Fruit fly (Drosophila melanogaster) whole organism, prepupa: ENCODE results near the gene Rel.

ENCODE experiments used
- CG10631 ChIP-seq: fragments of 200-800 bp; sonication (Bioruptor generic); optimal IDR thresholded peaks from 2 replicates; lab custom pipeline; 2016; ENCODE audit warnings: missing biosample characterization, missing genetic modification characterization
- CG3032 ChIP-seq: fragments of 200-800 bp; optimal IDR thresholded peaks from 2 replicates; lab custom pipeline; 2019; ENCODE audit warnings: missing biosample characterization, mild to moderate bottlenecking, missing genetic modification characterization, moderate library complexity
- CG31627 ChIP-seq: fragments of 200-800 bp; sonication (Bioruptor generic); optimal IDR thresholded peaks from 3 replicates; lab custom pipeline; 2016; ENCODE audit warnings: missing biosample characterization, missing genetic modification characterization
- CG3919 ChIP-seq: fragments of 200-800 bp; sonication (Bioruptor generic); optimal IDR thresholded peaks from 3 replicates; lab custom pipeline; 2016; ENCODE audit warnings: missing biosample characterization, missing genetic modification characterization
- CG6276 ChIP-seq: fragments of 200-800 bp; sonication (Bioruptor generic); optimal IDR thresholded peaks from 2 replicates; lab custom pipeline; 2017; ENCODE audit warnings: missing biosample characterization, mild to moderate bottlenecking, missing genetic modification characterization
- CG6808 ChIP-seq: fragments of 200-800 bp; sonication (Bioruptor generic); optimal IDR thresholded peaks from 3 replicates; lab custom pipeline; 2017; ENCODE audit warnings: missing biosample characterization, missing genetic modification characterization, mild to moderate bottlenecking, moderate library complexity, missing genetic modification reagents
- CG7368 ChIP-seq: fragments of 200-800 bp; sonication (Bioruptor generic); optimal IDR thresholded peaks from 3 replicates; lab custom pipeline; 2016; ENCODE audit warnings: missing biosample characterization, missing genetic modification characterization
- CG8119 ChIP-seq: fragments of 200-800 bp; sonication (Bioruptor generic); IDR thresholded peaks from 3 replicates; pipeline ENCODE4 v1.3.6; 2022; ENCODE audit warnings: missing biosample characterization, missing genetic modification characterization
- Eip78C ChIP-seq: fragments of 200-800 bp; sonication (Bioruptor generic); peaks from one replicate; lab custom pipeline; 2016; ENCODE audit warnings: missing biosample characterization, missing genetic modification characterization
- Eip93F ChIP-seq: fragments of 200-800 bp; sonication (Bioruptor generic); optimal IDR thresholded peaks from 2 replicates; lab custom pipeline; 2016; ENCODE audit warnings: missing biosample characterization, mild to moderate bottlenecking, missing genetic modification characterization
- Ets21C ChIP-seq: fragments of 200-800 bp; sonication (Bioruptor generic); optimal IDR thresholded peaks from 3 replicates; lab custom pipeline; 2016; ENCODE audit warnings: missing biosample characterization, missing genetic modification characterization
- Ets96B ChIP-seq: fragments of 200-800 bp; optimal IDR thresholded peaks from 2 replicates; lab custom pipeline; 2019; ENCODE audit warnings: missing biosample characterization, mild to moderate bottlenecking, missing genetic modification characterization, moderate library complexity
- Hr4 ChIP-seq: fragments of 200-800 bp; sonication (Bioruptor generic); optimal IDR thresholded peaks from 3 replicates; lab custom pipeline; 2016; ENCODE audit warnings: missing biosample characterization, missing genetic modification characterization
- Met ChIP-seq: fragments of 200-800 bp; sonication (Bioruptor generic); optimal IDR thresholded peaks from 3 replicates; lab custom pipeline; 2016; ENCODE audit warnings: missing biosample characterization, missing genetic modification characterization
- Sox102F ChIP-seq: fragments of 200-800 bp; sonication (Bioruptor generic); optimal IDR thresholded peaks from 2 replicates; lab custom pipeline; 2016; ENCODE audit warnings: missing biosample characterization, mild to moderate bottlenecking, missing genetic modification characterization
- acj6 ChIP-seq: fragments of 200-800 bp; sonication (Bioruptor generic); optimal IDR thresholded peaks from 3 replicates; lab custom pipeline; 2016; ENCODE audit warnings: missing biosample characterization, missing genetic modification characterization
- cyc ChIP-seq: fragments of 200-800 bp; sonication (Bioruptor generic); optimal IDR thresholded peaks from 3 replicates; lab custom pipeline; 2016; ENCODE audit warnings: missing biosample characterization, missing genetic modification characterization
- dsx ChIP-seq: fragments of 200-800 bp; optimal IDR thresholded peaks from 3 replicates; lab custom pipeline; 2019; ENCODE audit warnings: missing biosample characterization, mild to moderate bottlenecking, missing genetic modification characterization, moderate library complexity; ENCODE audit not compliant: poor library complexity, severe bottlenecking
- esn ChIP-seq: fragments of 200-800 bp; sonication (Bioruptor generic); optimal IDR thresholded peaks from 2 replicates; lab custom pipeline; 2016; ENCODE audit warnings: missing biosample characterization, mild to moderate bottlenecking, missing genetic modification characterization, moderate library complexity
- fd59A ChIP-seq: fragments of 200-800 bp; sonication (Bioruptor generic); optimal IDR thresholded peaks from 2 replicates; lab custom pipeline; 2017; ENCODE audit warnings: missing biosample characterization, mild to moderate bottlenecking, missing genetic modification characterization, missing genetic modification reagents
- fkh ChIP-seq: fragments of 200-800 bp; sonication (Bioruptor generic); optimal IDR thresholded peaks from 3 replicates; lab custom pipeline; 2017; ENCODE audit warnings: missing biosample characterization, mild to moderate bottlenecking, missing genetic modification characterization, moderate library complexity
- net ChIP-seq: fragments of 200-800 bp; sonication (Bioruptor generic); optimal IDR thresholded peaks from 3 replicates; lab custom pipeline; 2016; ENCODE audit warnings: missing biosample characterization, missing genetic modification characterization
- svp ChIP-seq: fragments of 200-800 bp; sonication (Bioruptor generic); peaks from one replicate; lab custom pipeline; 2016; ENCODE audit warnings: missing biosample characterization, missing genetic modification characterization
- topi ChIP-seq: fragments of 200-800 bp; sonication (Bioruptor generic); optimal IDR thresholded peaks from 3 replicates; lab custom pipeline; 2016; ENCODE audit warnings: missing biosample characterization, missing genetic modification characterization
- vri ChIP-seq: fragments of 200-800 bp; sonication (Bioruptor generic); optimal IDR thresholded peaks from 3 replicates; lab custom pipeline; 2016; ENCODE audit warnings: missing biosample characterization, mild to moderate bottlenecking, missing genetic modification characterization

Rel gene

dm6 chr3R:9003600-9004223 is 44.1 kb downstream of the Rel start, which contains the start of the genes CG31100 and CG11980:
Gene CG31100 (minus strand): TSS chr3R:9003650.
Gene CG11980 (plus strand): TSS chr3R:9004017.
- TF ChIP-seq CG7368 (GFP tag; lab: Kevin White, UChicago) = no peak
- TF ChIP-seq esn (GFP tag; lab: Kevin White, UChicago) = peak; percentile 33
- peak; percentile 32 for TF ChIP-seq fkh

- TF ChIP-seq topi (peak; percentile 1), CG3032 (tag; lab: Kevin White, UChicago) (no peak), Eip93F (no peak), CG6808 (GFP tag; lab: Kevin White, UChicago) (no peak), fkh (peak; percentile 19), Eip78C (GFP tag; lab: Kevin White, UChicago) (peak; percentile 6), CG31627 (GFP tag; lab: Kevin White, UChicago) (no peak), Ets21C (no peak), cyc (no peak)
These were observed 45.2 kb downstream of the Rel start for dm6 chr3R:9002542-9002941.

dm6 chr3R:9001720-9002240 is 46.0 kb downstream of the Rel start:
- TF ChIP-seq CG3032 (tag; lab: Kevin White, UChicago) (no peak), Sox102F (no peak), CG8119 (no peak)

dm6 chr3R:8998243-8998642 is 49.5 kb downstream of the Rel start:
- TF ChIP-seq Hr4 = no peak
- peak; percentile 98 for TF ChIP-seq svp (GFP tag; lab: Kevin White, UChicago)
- TF ChIP-seq CG8119 = no peak

- no peak for TF ChIP-seq fd59A (GFP tag; lab: Kevin White, UChicago)
- TF ChIP-seq CG3919 = no peak
- TF ChIP-seq net (GFP tag; lab: Kevin White, UChicago) = no peak
- no peak for TF ChIP-seq cyc
- no peak for TF ChIP-seq CG10631 (GFP tag; lab: Kevin White, UChicago)
- TF ChIP-seq Ets96B (tag; lab: Kevin White, UChicago) = no peak
- TF ChIP-seq Hr4 = no peak
- TF ChIP-seq Sox102F = no peak
- no peak for TF ChIP-seq Met (GFP tag; lab: Kevin White, UChicago)
- TF ChIP-seq esn (GFP tag; lab: Kevin White, UChicago) = no peak
- TF ChIP-seq vri (GFP tag; lab: Kevin White, UChicago) = no peak
- TF ChIP-seq acj6 (GFP tag; lab: Kevin White, UChicago) = no peak
- no peak for TF ChIP-seq CG6276 (GFP tag; lab: Kevin White, UChicago)
- no peak for TF ChIP-seq dsx (GFP tag; lab: Kevin White, UChicago)
These were observed 50.4 kb downstream of the Rel start, which contains the start of gene CG11977 for dm6 chr3R:8997397-8997796. Gene CG11977 (plus strand): TSS chr3R:8997697.
